Fruit fly (Drosophila melanogaster): ENCODE measurements around the gene Pka-R1.

The Pka-R1 gene

DNA sequence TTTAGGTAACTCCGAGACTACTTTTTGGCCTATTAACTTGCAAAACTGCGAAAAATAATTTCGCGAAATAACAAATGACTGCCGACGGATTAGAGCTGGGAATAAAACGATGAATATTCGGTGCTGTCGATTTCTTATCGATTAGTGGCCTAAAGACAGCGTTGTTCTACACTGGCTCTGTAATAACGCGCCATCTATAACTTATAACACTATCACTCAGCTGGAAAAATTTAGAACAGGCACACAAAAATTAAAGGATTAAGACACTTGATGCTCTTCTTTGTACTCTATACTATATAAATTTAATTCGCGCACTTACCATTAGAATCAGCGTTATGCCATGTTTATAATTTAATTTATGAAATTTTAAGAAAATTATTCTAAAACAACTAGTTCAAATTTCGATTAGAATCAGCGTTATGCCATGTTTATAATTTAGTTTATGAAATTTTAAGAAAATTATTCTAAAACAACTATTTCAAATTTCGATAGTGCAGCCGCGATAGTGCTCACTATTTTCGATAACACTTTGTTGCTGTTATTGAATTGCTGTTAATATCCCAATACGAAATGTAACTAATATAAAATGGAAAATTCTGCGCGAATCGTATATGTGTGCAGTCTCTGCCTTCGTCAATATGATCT lies 25.7 kb downstream of the Pka-R1 start, which contains the start of the genes CSN3 and CG11456 (continued):
- TF ChIP-seq Tbp (GFP tag; optimal IDR thresholded peaks at IDR 0.05): no peak
- TF ChIP-seq kah (GFP tag; optimal IDR thresholded peaks at IDR 0.05): no peak
- peak; percentile 5 for TF ChIP-seq pnt (GFP tag; optimal IDR thresholded peaks at IDR 0.05)
- TF ChIP-seq CG2712 (tag; optimal IDR thresholded peaks at IDR 0.05): no peak
- TF ChIP-seq tgo (GFP tag; IDR thresholded peaks at IDR 0.05): no peak
- TF ChIP-seq CG12155 (GFP tag; optimal IDR thresholded peaks at IDR 0.05): peak; percentile 64
- no peak for TF ChIP-seq disco-r (GFP tag; optimal IDR thresholded peaks at IDR 0.05)
- peak; percentile 50 for TF ChIP-seq Mad (GFP tag; optimal IDR thresholded peaks at IDR 0.05)
- peak; percentile 27 for TF ChIP-seq onecut (GFP tag; IDR thresholded peaks at IDR 0.05)
- peak; percentile 17 for TF ChIP-seq HmgD (GFP tag; optimal IDR thresholded peaks at IDR 0.05)
- no peak for TF ChIP-seq Elba2 (GFP tag; optimal IDR thresholded peaks at IDR 0.05)
- peak; percentile 51 for TF ChIP-seq CG1647 (GFP tag; optimal IDR thresholded peaks at IDR 0.05)
- peak; percentile 34 for TF ChIP-seq CG4820 (GFP tag; optimal IDR thresholded peaks at IDR 0.05)
- TF ChIP-seq CG5245 (GFP tag; optimal IDR thresholded peaks at IDR 0.05): peak; percentile 34
- no peak for TF ChIP-seq gem (tag; optimal IDR thresholded peaks at IDR 0.05)
- peak; percentile 46 for TF ChIP-seq CG10654 (GFP tag; optimal IDR thresholded peaks at IDR 0.05)
- peak; percentile 70 for TF ChIP-seq unc-4 (GFP tag; IDR thresholded peaks at IDR 0.05; ENCODE audit: partially characterized antibody)
- TF ChIP-seq pho (GFP tag; optimal IDR thresholded peaks at IDR 0.05): peak; percentile 49
- no peak for TF ChIP-seq Nf-YB (GFP tag; optimal IDR thresholded peaks at IDR 0.05)
- TF ChIP-seq CG17829 (tag; optimal IDR thresholded peaks at IDR 0.05): no peak
- TF ChIP-seq CG2129 (GFP tag; IDR thresholded peaks at IDR 0.05; ENCODE audit: partially characterized antibody): 0 out of 2 replicates have a peak, but pooled peaks have one; percentile 6
- TF ChIP-seq CG2875 (GFP tag; optimal IDR thresholded peaks at IDR 0.05): no peak
- no peak for TF ChIP-seq CG18011 (GFP tag; optimal IDR thresholded peaks at IDR 0.05)
- TF ChIP-seq CG12659 (GFP tag; optimal IDR thresholded peaks at IDR 0.05): peak; percentile 79
- peak; percentile 43 for TF ChIP-seq Camta (GFP tag; optimal IDR thresholded peaks at IDR 0.05)
- TF ChIP-seq CG10959 (GFP tag; IDR thresholded peaks at IDR 0.05): no peak
- TF ChIP-seq Atf-2 (GFP tag; optimal IDR thresholded peaks at IDR 0.05): no peak
- no peak for TF ChIP-seq CG12071 (GFP tag; optimal IDR thresholded peaks at IDR 0.05)
- peak; percentile 44 for TF ChIP-seq pum (GFP tag; optimal IDR thresholded peaks at IDR 0.05)
- TF ChIP-seq CG4424 (GFP tag; optimal IDR thresholded peaks at IDR 0.05): peak; percentile 48
- TF ChIP-seq CrebB (tag; optimal IDR thresholded peaks at IDR 0.05): no peak
- no peak for TF ChIP-seq Atf6 (GFP tag; IDR thresholded peaks at IDR 0.05)
- TF ChIP-seq CG30431 (GFP tag; optimal IDR thresholded peaks at IDR 0.05): no peak
- no peak for TF ChIP-seq klu (GFP tag; IDR thresholded peaks at IDR 0.05)
- no peak for TF ChIP-seq HHEX (GFP tag; optimal IDR thresholded peaks at IDR 0.05)
- TF ChIP-seq chinmo (GFP tag; IDR thresholded peaks at IDR 0.05; ENCODE audit: partially characterized antibody): no peak
- no peak for TF ChIP-seq Drgx (GFP tag; IDR thresholded peaks at IDR 0.05)
- no peak for TF ChIP-seq cas (GFP tag; IDR thresholded peaks at IDR 0.05)
- TF ChIP-seq kay (GFP tag; optimal IDR thresholded peaks at IDR 0.05): peak; percentile 32
- TF ChIP-seq CG10565 (GFP tag; optimal IDR thresholded peaks at IDR 0.05): no peak
- TF ChIP-seq Dref (GFP tag; IDR thresholded peaks at IDR 0.05): peak; percentile 95
- no peak for TF ChIP-seq CG12299 (tag; optimal IDR thresholded peaks at IDR 0.05)
- no peak for TF ChIP-seq zf30C (GFP tag; optimal IDR thresholded peaks at IDR 0.05)
- TF ChIP-seq Meics (GFP tag; optimal IDR thresholded peaks at IDR 0.05): no peak
- no peak for TF ChIP-seq Deaf1 (tag; optimal IDR thresholded peaks at IDR 0.05)
- TF ChIP-seq CG9876 (GFP tag; optimal IDR thresholded peaks at IDR 0.05): no peak
- TF ChIP-seq CG32532 (GFP tag; IDR thresholded peaks at IDR 0.05): peak; percentile 57; the same call in 1 of the 2 replicates
- TF ChIP-seq unpg (GFP tag; optimal IDR thresholded peaks at IDR 0.05): no peak
- TF ChIP-seq bcd (GFP tag; optimal IDR thresholded peaks at IDR 0.05): peak; percentile 48
- no peak for TF ChIP-seq PHDP (tag; optimal IDR thresholded peaks at IDR 0.05)
- peak; percentile 27 for TF ChIP-seq CG17802 (tag; optimal IDR thresholded peaks at IDR 0.05)
